Fruit fly (Drosophila melanogaster) whole organism, embryonic: Measurements from ENCODE around the gene mRpS31.

Experiments used
- Ada2b ChIP-seq: fragments of 200-800 bp; sonication (Bioruptor generic); IDR thresholded peaks from 2 replicates; pipeline ENCODE4 v1.3.6; 2022; ENCODE audit warnings: missing biosample characterization, missing genetic modification characterization
- B-H1 ChIP-seq: fragments of 200-800 bp; sonication (Bioruptor generic); IDR thresholded peaks from 3 replicates; pipeline ENCODE4 v1.3.6; 2022; ENCODE audit warnings: missing biosample characterization, missing genetic modification characterization
- Bdp1 ChIP-seq: fragments of 200-800 bp; sonication (Bioruptor generic); optimal IDR thresholded peaks from 3 replicates; lab custom pipeline; 2016; ENCODE audit warnings: missing biosample characterization, missing genetic modification characterization
- Bgb ChIP-seq: fragments of 200-800 bp; sonication (Bioruptor generic); IDR thresholded peaks from 2 replicates; pipeline ENCODE4 v1.3.6; 2022; ENCODE audit warnings: missing biosample characterization, missing genetic modification characterization; ENCODE audit not compliant: partially characterized antibody
- CG10274 ChIP-seq: fragments of 200-800 bp; sonication (Bioruptor generic); optimal IDR thresholded peaks from 3 replicates; lab custom pipeline; 2017; ENCODE audit warnings: missing biosample characterization, mild to moderate bottlenecking, missing genetic modification characterization
- CG10979 ChIP-seq: fragments of 200-800 bp; sonication (Bioruptor generic); optimal IDR thresholded peaks from 2 replicates; lab custom pipeline; 2018; ENCODE audit warnings: missing biosample characterization, mild to moderate bottlenecking, missing genetic modification characterization, moderate library complexity
- CG13296 ChIP-seq: fragments of 200-800 bp; sonication (Bioruptor generic); optimal IDR thresholded peaks from 3 replicates; lab custom pipeline; 2018; ENCODE audit warnings: missing biosample characterization, mild to moderate bottlenecking, missing genetic modification characterization
- CG13894 ChIP-seq: fragments of 200-800 bp; sonication (Bioruptor generic); optimal IDR thresholded peaks from 3 replicates; lab custom pipeline; 2018; ENCODE audit warnings: missing biosample characterization, mild to moderate bottlenecking, missing genetic modification characterization, moderate library complexity
- CG14667 ChIP-seq: fragments of 200-800 bp; sonication (Bioruptor generic); IDR thresholded peaks from 2 replicates; pipeline ENCODE4 v1.3.6; 2022; ENCODE audit warnings: missing biosample characterization, missing genetic modification characterization
- CG1603 ChIP-seq: fragments of 200-800 bp; sonication (Bioruptor generic); optimal IDR thresholded peaks from 2 replicates; lab custom pipeline; 2019; ENCODE audit warnings: missing biosample characterization, mild to moderate bottlenecking, missing genetic modification characterization, moderate library complexity
- CG17186 ChIP-seq: fragments of 200-800 bp; sonication (Bioruptor generic); optimal IDR thresholded peaks from 3 replicates; lab custom pipeline; 2017; ENCODE audit warnings: missing biosample characterization, missing genetic modification reagents, missing genetic modification characterization
- CG17328 ChIP-seq: fragments of 200-800 bp; sonication (Bioruptor generic); IDR thresholded peaks from 2 replicates; pipeline ENCODE4 v1.3.6; 2022; ENCODE audit warnings: missing biosample characterization, missing genetic modification characterization
- CG2116 ChIP-seq: fragments of 200-800 bp; sonication (Bioruptor generic); optimal IDR thresholded peaks from 3 replicates; lab custom pipeline; 2018; ENCODE audit warnings: missing biosample characterization, mild to moderate bottlenecking, missing genetic modification characterization
- CG2678 ChIP-seq: fragments of 200-800 bp; sonication (Bioruptor generic); optimal IDR thresholded peaks from 3 replicates; lab custom pipeline; 2019; ENCODE audit warnings: missing biosample characterization, mild to moderate bottlenecking, missing genetic modification characterization, moderate library complexity
- CG30403 ChIP-seq: fragments of 200-800 bp; sonication (Bioruptor generic); optimal IDR thresholded peaks from 3 replicates; lab custom pipeline; 2016; ENCODE audit warnings: missing biosample characterization, missing genetic modification characterization
- CG3163 ChIP-seq: fragments of 200-800 bp; sonication (Bioruptor generic); optimal IDR thresholded peaks from 3 replicates; lab custom pipeline; 2016; ENCODE audit warnings: missing biosample characterization, missing genetic modification characterization
- CG34422 ChIP-seq: fragments of 200-800 bp; sonication (Bioruptor generic); IDR thresholded peaks from 3 replicates; pipeline ENCODE4 v1.3.6; 2022; ENCODE audit warnings: missing biosample characterization, missing genetic modification characterization
- CG4360 ChIP-seq: fragments of 200-800 bp; sonication (Bioruptor generic); IDR thresholded peaks from 2 replicates; pipeline ENCODE4 v1.3.6; 2022; ENCODE audit warnings: missing biosample characterization, missing genetic modification characterization
- CG4730 ChIP-seq: fragments of 200-800 bp; sonication (Bioruptor generic); IDR thresholded peaks from 2 replicates; pipeline ENCODE4 v1.3.6; 2022; ENCODE audit warnings: missing biosample characterization, missing genetic modification characterization
- CG9797 ChIP-seq: fragments of 200-800 bp; sonication (Bioruptor generic); optimal IDR thresholded peaks from 3 replicates; lab custom pipeline; 2018; ENCODE audit warnings: missing biosample characterization, mild to moderate bottlenecking, missing genetic modification characterization
- Fer2 ChIP-seq: fragments of 200-800 bp; sonication (Bioruptor generic); optimal IDR thresholded peaks from 2 replicates; lab custom pipeline; 2018; ENCODE audit warnings: missing biosample characterization, mild to moderate bottlenecking, missing genetic modification characterization, moderate library complexity
- HmgZ ChIP-seq: fragments of 200-800 bp; sonication (Bioruptor generic); optimal IDR thresholded peaks from 2 replicates; lab custom pipeline; 2018; ENCODE audit warnings: missing biosample characterization, mild to moderate bottlenecking, missing genetic modification characterization
- Hsf ChIP-seq: fragments of 200-800 bp; sonication (Bioruptor generic); optimal IDR thresholded peaks from 3 replicates; lab custom pipeline; 2016; ENCODE audit warnings: missing biosample characterization, missing genetic modification characterization
- Mad ChIP-seq: fragments of 200-800 bp; sonication (Bioruptor generic); optimal IDR thresholded peaks from 2 replicates; lab custom pipeline; 2016; ENCODE audit warnings: missing biosample characterization, missing genetic modification characterization
- NC2β ChIP-seq: fragments of 200-800 bp; sonication (Bioruptor generic); optimal IDR thresholded peaks from 2 replicates; lab custom pipeline; 2016; ENCODE audit warnings: missing biosample characterization, missing genetic modification characterization
- NFAT ChIP-seq: fragments of 200-800 bp; sonication (Bioruptor generic); IDR thresholded peaks from 2 replicates; pipeline ENCODE4 v1.3.6; 2022; ENCODE audit warnings: missing biosample characterization, missing genetic modification characterization
- Neu2 ChIP-seq: fragments of 200-800 bp; sonication (Bioruptor generic); optimal IDR thresholded peaks from 3 replicates; lab custom pipeline; 2016; ENCODE audit warnings: missing biosample characterization, missing genetic modification characterization, borderline replicate concordance
- Rx ChIP-seq: fragments of 200-800 bp; sonication (Bioruptor generic); IDR thresholded peaks from 2 replicates; pipeline ENCODE4 v1.3.6; 2022; ENCODE audit warnings: missing biosample characterization, missing genetic modification characterization
- Tbp ChIP-seq: fragments of >200 bp; optimal IDR thresholded peaks from 2 replicates; lab custom pipeline; 2018; ENCODE audit warnings: missing biosample characterization, missing genetic modification characterization
- YL-1 ChIP-seq: fragments of 200-800 bp; sonication (Bioruptor generic); optimal IDR thresholded peaks from 3 replicates; lab custom pipeline; 2017; ENCODE audit warnings: missing biosample characterization, mild to moderate bottlenecking, missing genetic modification characterization
- al ChIP-seq: fragments of 200-800 bp; sonication (Bioruptor generic); IDR thresholded peaks from 2 replicates; pipeline ENCODE4 v1.3.6; 2022; ENCODE audit warnings: missing biosample characterization, missing genetic modification characterization
- chm ChIP-seq: fragments of 200-800 bp; sonication (Bioruptor generic); IDR thresholded peaks from 2 replicates; pipeline ENCODE4 v1.3.6; 2022; ENCODE audit warnings: missing biosample characterization, missing genetic modification characterization
- corto ChIP-seq: fragments of 200-800 bp; sonication (Bioruptor generic); optimal IDR thresholded peaks from 2 replicates; lab custom pipeline; 2016; ENCODE audit warnings: missing biosample characterization, mild to moderate bottlenecking, missing genetic modification characterization, moderate library complexity
- dan ChIP-seq: fragments of 200-800 bp; sonication (Bioruptor generic); IDR thresholded peaks from 2 replicates; pipeline ENCODE4 v1.3.6; 2022; ENCODE audit warnings: missing biosample characterization, missing genetic modification characterization
- dm ChIP-seq: fragments of 200-800 bp; sonication (Bioruptor generic); optimal IDR thresholded peaks from 3 replicates; lab custom pipeline; 2016; ENCODE audit warnings: missing biosample characterization, missing genetic modification characterization
- dysf ChIP-seq: fragments of 200-800 bp; sonication (Bioruptor generic); IDR thresholded peaks from 3 replicates; pipeline ENCODE4 v1.3.6; 2022; ENCODE audit warnings: missing biosample characterization, missing genetic modification characterization
- gsb-n ChIP-seq: fragments of 200-800 bp; sonication (Bioruptor generic); optimal IDR thresholded peaks from 3 replicates; lab custom pipeline; 2018; ENCODE audit warnings: missing biosample characterization, mild to moderate bottlenecking, missing genetic modification characterization
- gt ChIP-seq: fragments of 200-800 bp; sonication (Bioruptor generic); IDR thresholded peaks from 2 replicates; pipeline ENCODE4 v1.3.6; 2022; ENCODE audit warnings: missing biosample characterization, missing genetic modification characterization
- kah ChIP-seq: fragments of 200-800 bp; sonication (Bioruptor generic); optimal IDR thresholded peaks from 2 replicates; lab custom pipeline; 2018; ENCODE audit warnings: missing biosample characterization, mild to moderate bottlenecking, missing genetic modification characterization
- lilli ChIP-seq: fragments of 200-800 bp; sonication (Bioruptor generic); optimal IDR thresholded peaks from 3 replicates; lab custom pipeline; 2016; ENCODE audit warnings: missing biosample characterization, missing genetic modification characterization
- otp ChIP-seq: fragments of 200-800 bp; sonication (Bioruptor generic); IDR thresholded peaks from 3 replicates; pipeline ENCODE4, ENCODE4 v1.3.6; 2022; ENCODE audit warnings: missing biosample characterization, missing genetic modification characterization
- pb ChIP-seq: fragments of 200-800 bp; sonication (Bioruptor generic); optimal IDR thresholded peaks from 3 replicates; lab custom pipeline; 2016; ENCODE audit warnings: missing biosample characterization, missing genetic modification characterization
- sc ChIP-seq, 3 experiments: fragments of >200 bp in 2 of 3; fragments of 200-800 bp in 1 of 3; sonication (Bioruptor generic) in 1 of 3; optimal IDR thresholded peaks; 2 replicates in 2 of 3; 3 replicates in 1 of 3; lab custom pipeline; 2017; ENCODE audit warnings: mild to moderate bottlenecking in 1 of 3, missing biosample characterization in 1 of 3, missing genetic modification characterization in 1 of 3, missing genetic modification reagents in 1 of 3
- slou ChIP-seq: fragments of 200-800 bp; sonication (Bioruptor generic); optimal IDR thresholded peaks from 3 replicates; lab custom pipeline; 2016; ENCODE audit warnings: missing biosample characterization, missing genetic modification characterization
- sqz ChIP-seq: fragments of 200-800 bp; sonication (Bioruptor generic); optimal IDR thresholded peaks from 3 replicates; lab custom pipeline; 2018; ENCODE audit warnings: missing biosample characterization, mild to moderate bottlenecking, missing genetic modification characterization
- sug ChIP-seq: fragments of 200-800 bp; optimal IDR thresholded peaks from 2 replicates; lab custom pipeline; 2019; ENCODE audit warnings: missing biosample characterization, mild to moderate bottlenecking, missing genetic modification characterization, moderate library complexity
- tap ChIP-seq: fragments of 200-800 bp; optimal IDR thresholded peaks from 3 replicates; lab custom pipeline; 2019; ENCODE audit warnings: missing biosample characterization, mild to moderate bottlenecking, missing genetic modification characterization, moderate library complexity
- trem ChIP-seq: fragments of 200-800 bp; optimal IDR thresholded peaks from 3 replicates; lab custom pipeline; 2019; ENCODE audit warnings: missing biosample characterization, mild to moderate bottlenecking, missing genetic modification characterization, moderate library complexity
- wdn ChIP-seq: fragments of 200-800 bp; sonication (Bioruptor generic); IDR thresholded peaks from 2 replicates; pipeline ENCODE4 v1.3.6; 2022; ENCODE audit warnings: missing biosample characterization, missing genetic modification characterization
- z ChIP-seq: fragments of 200-800 bp; sonication (Bioruptor generic); IDR thresholded peaks from 3 replicates; pipeline ENCODE4 v1.3.6; 2022; ENCODE audit warnings: missing biosample characterization, missing genetic modification characterization

mRpS31 gene

DNA sequence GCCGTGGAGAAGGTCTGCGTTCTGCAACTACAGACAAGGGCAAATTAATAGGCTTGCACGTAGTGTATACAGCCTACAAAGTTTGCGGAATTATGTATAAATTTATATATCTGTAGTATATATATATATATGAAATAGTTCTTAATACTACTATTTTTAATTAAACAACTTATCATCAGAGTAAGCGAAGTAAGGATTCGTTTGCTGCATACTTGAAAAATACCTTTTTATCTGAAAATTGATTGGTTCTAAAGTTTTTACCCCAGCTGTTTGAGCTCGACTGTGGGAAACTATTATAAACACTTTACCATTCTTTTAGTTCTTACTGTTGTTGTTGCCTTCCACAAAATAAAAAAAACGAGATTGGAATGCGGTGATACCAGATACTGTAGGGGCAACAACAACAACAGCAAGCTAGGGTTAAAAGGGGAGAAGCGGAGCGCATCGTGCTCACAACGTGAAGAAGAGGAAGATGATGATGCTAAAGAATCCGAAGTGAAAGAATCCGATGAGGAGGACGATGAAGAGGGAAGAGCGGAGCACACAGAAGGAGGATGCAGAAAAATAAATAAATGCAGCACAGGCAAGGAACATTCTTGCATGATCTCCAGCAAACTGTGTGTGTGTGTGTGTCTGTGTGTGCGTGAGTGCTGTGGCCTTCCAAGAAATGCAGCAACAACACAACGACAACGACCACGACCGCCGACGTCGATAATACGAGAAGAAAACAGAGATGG is 38.2 kb downstream of the mRpS31 start (continued):
- TF ChIP-seq CG10979 (tag; lab: Kevin White, UChicago) = peak; percentile 62
- peak; percentile 99 for TF ChIP-seq CG4360
- TF ChIP-seq chm (GFP tag; lab: Robert Waterston, UW) = no peak
- peak; percentile 13 for TF ChIP-seq CG30403
- peak; percentile 70 for TF ChIP-seq tap (tag; lab: Kevin White, UChicago)
- TF ChIP-seq sug = no peak
- no peak for TF ChIP-seq Bgb (GFP tag; lab: Robert Waterston, UW)
- no peak for TF ChIP-seq gt (GFP tag; lab: Robert Waterston, UW)
- no peak for TF ChIP-seq YL-1 (GFP tag; lab: Kevin White, UChicago)
- TF ChIP-seq CG17328 (GFP tag; lab: Robert Waterston, UW) = no peak; the same call in 1 of the 2 replicates
- no peak for TF ChIP-seq Ada2b (GFP tag; lab: Robert Waterston, UW)
- no peak for TF ChIP-seq dan (GFP tag; lab: Robert Waterston, UW)
- TF ChIP-seq Hsf (GFP tag; lab: Kevin White, UChicago) = no peak
- TF ChIP-seq CG2678 = peak; percentile 66
- no peak for TF ChIP-seq pb (GFP tag; lab: Kevin White, UChicago)
- TF ChIP-seq HmgZ (tag; lab: Kevin White, UChicago) = no peak
- 0 out of 2 replicates have a peak, but pooled peaks have one; percentile 33 for TF ChIP-seq CG4730 (GFP tag; lab: Robert Waterston, UW)
- no peak for TF ChIP-seq CG3163 (GFP tag; lab: Kevin White, UChicago)
- 0 out of 3 replicates have a peak, but pooled peaks have one; percentile 30 for TF ChIP-seq CG34422
- no peak for TF ChIP-seq Bdp1 (GFP tag; lab: Kevin White, UChicago)
- TF ChIP-seq sc (optimal IDR thresholded peaks at IDR 0.05; lab: Kevin White, UChicago) = no peak
- TF ChIP-seq sc (GFP tag; optimal IDR thresholded peaks at IDR 0.05; lab: Kevin White, UChicago) = peak; percentile 28
- TF ChIP-seq Tbp = no peak
- peak; percentile 96 for TF ChIP-seq sqz (GFP tag; lab: Kevin White, UChicago)
- TF ChIP-seq NC2β = no peak
- TF ChIP-seq lilli = no peak
- no peak for TF ChIP-seq dm (GFP tag; lab: Kevin White, UChicago)
- no peak for TF ChIP-seq Mad (GFP tag; lab: Kevin White, UChicago)
- no peak for TF ChIP-seq z (GFP tag; lab: Robert Waterston, UW)
- TF ChIP-seq CG14667 (GFP tag; lab: Robert Waterston, UW) = no peak
- TF ChIP-seq CG9797 = no peak
- TF ChIP-seq dysf (GFP tag; lab: Robert Waterston, UW) = peak; percentile 53; the same call in 1 of the 3 replicates
- TF ChIP-seq Rx (GFP tag; lab: Robert Waterston, UW) = no peak
- no peak for TF ChIP-seq slou (GFP tag; lab: Kevin White, UChicago)
- no peak for TF ChIP-seq otp (GFP tag; lab: Robert Waterston, UW)
- no peak for TF ChIP-seq al (GFP tag; lab: Robert Waterston, UW)
- TF ChIP-seq CG2116 (GFP tag; lab: Kevin White, UChicago) = no peak
- no peak for TF ChIP-seq CG10274 (GFP tag; lab: Kevin White, UChicago)
- no peak for TF ChIP-seq Fer2
- no peak for TF ChIP-seq Neu2 (GFP tag; lab: Kevin White, UChicago)
- no peak for TF ChIP-seq NFAT (GFP tag; lab: Robert Waterston, UW)
- TF ChIP-seq trem (tag; lab: Kevin White, UChicago) = peak; percentile 51
- no peak for TF ChIP-seq CG17186 (GFP tag; lab: Kevin White, UChicago)
- TF ChIP-seq CG1603 = no peak
- TF ChIP-seq corto (GFP tag; lab: Kevin White, UChicago) = no peak
- no peak for TF ChIP-seq kah (GFP tag; lab: Kevin White, UChicago)
- TF ChIP-seq wdn (GFP tag; lab: Robert Waterston, UW) = no peak
- TF ChIP-seq B-H1 (GFP tag; lab: Robert Waterston, UW) = no peak
- peak; percentile 55 for TF ChIP-seq gsb-n
- peak; percentile 42 for TF ChIP-seq CG13296 (GFP tag; lab: Kevin White, UChicago)
- TF ChIP-seq CG13894 (tag; lab: Kevin White, UChicago) = no peak
